Fruit fly (Drosophila melanogaster): ENCODE measurements around the gene eIF2D.

- TF ChIP-seq OdsH (GFP tag; optimal IDR thresholded peaks at IDR 0.05) (no peak), Jra (GFP tag; optimal IDR thresholded peaks at IDR 0.05) (no peak), Dfd (GFP tag; optimal IDR thresholded peaks at IDR 0.05) (no peak), Hr78 (GFP tag; optimal IDR thresholded peaks at IDR 0.05) (no peak), h (GFP tag; optimal IDR thresholded peaks at IDR 0.05) (no peak), psq (GFP tag; optimal IDR thresholded peaks at IDR 0.05) (no peak), CG9705 (GFP tag; optimal IDR thresholded peaks at IDR 0.05) (no peak), Mio (GFP tag; optimal IDR thresholded peaks at IDR 0.05) (no peak), usp (GFP tag; optimal IDR thresholded peaks at IDR 0.05) (no peak), Rel (GFP tag; optimal IDR thresholded peaks at IDR 0.05) (no peak), Rel (tag; optimal IDR thresholded peaks at IDR 0.05) (no peak), lola (GFP tag; optimal IDR thresholded peaks at IDR 0.05) (no peak), brk (GFP tag; optimal IDR thresholded peaks at IDR 0.05) (no peak)
Measured at dm6 chr3R:29113392-29113791, 38.2 kb downstream of the eIF2D start.
